Fruit fly (Drosophila melanogaster) whole organism, prepupa: ENCODE data around the gene CG42240.
A peak's percentile ranks its signal among the peaks of the same experiment; 100 is the strongest.

Experiments used
- CG10669 ChIP-seq: fragments of 200-800 bp; sonication (Bioruptor generic); optimal IDR thresholded peaks from 3 replicates; lab custom pipeline; 2018; ENCODE audit warnings: missing biosample characterization, mild to moderate bottlenecking, missing genetic modification characterization, moderate library complexity
- CG11294 ChIP-seq: fragments of 200-800 bp; sonication (Bioruptor generic); IDR thresholded peaks from 2 replicates; pipeline ENCODE4 v1.3.6; 2022; ENCODE audit warnings: missing biosample characterization, missing genetic modification characterization
- CG11762 ChIP-seq: fragments of 200-800 bp; sonication (Bioruptor generic); optimal IDR thresholded peaks from 3 replicates; lab custom pipeline; 2016; ENCODE audit warnings: missing biosample characterization, missing genetic modification characterization; ENCODE audit not compliant: insufficient read depth
- CG11902 ChIP-seq: fragments of 200-800 bp; sonication (Bioruptor generic); optimal IDR thresholded peaks from 3 replicates; lab custom pipeline; 2016; ENCODE audit warnings: missing biosample characterization, missing genetic modification characterization
- CG15336 ChIP-seq: fragments of 200-800 bp; sonication (Bioruptor generic); IDR thresholded peaks from 2 replicates; pipeline ENCODE4 v1.3.6; 2022; ENCODE audit warnings: missing biosample characterization, missing genetic modification characterization
- CG1621 ChIP-seq: fragments of 200-800 bp; sonication (Bioruptor generic); optimal IDR thresholded peaks from 3 replicates; lab custom pipeline; 2018; ENCODE audit warnings: missing biosample characterization, mild to moderate bottlenecking, missing genetic modification characterization
- CG31627 ChIP-seq: fragments of 200-800 bp; sonication (Bioruptor generic); optimal IDR thresholded peaks from 3 replicates; lab custom pipeline; 2016; ENCODE audit warnings: missing biosample characterization, missing genetic modification characterization
- CG32006 ChIP-seq: fragments of 200-800 bp; sonication (Bioruptor generic); optimal IDR thresholded peaks from 3 replicates; lab custom pipeline; 2017; ENCODE audit warnings: missing biosample characterization, mild to moderate bottlenecking, missing genetic modification characterization
- CG34406 ChIP-seq: fragments of 200-800 bp; sonication (Bioruptor generic); optimal IDR thresholded peaks from 3 replicates; lab custom pipeline; 2016; ENCODE audit warnings: missing biosample characterization, missing genetic modification characterization
- CG3919 ChIP-seq: fragments of 200-800 bp; sonication (Bioruptor generic); optimal IDR thresholded peaks from 3 replicates; lab custom pipeline; 2016; ENCODE audit warnings: missing biosample characterization, missing genetic modification characterization
- CG4318 ChIP-seq: fragments of 200-800 bp; sonication (Bioruptor generic); optimal IDR thresholded peaks from 3 replicates; lab custom pipeline; 2017; ENCODE audit warnings: missing biosample characterization, mild to moderate bottlenecking, missing genetic modification characterization
- CG6276 ChIP-seq: fragments of 200-800 bp; sonication (Bioruptor generic); optimal IDR thresholded peaks from 2 replicates; lab custom pipeline; 2017; ENCODE audit warnings: missing biosample characterization, mild to moderate bottlenecking, missing genetic modification characterization
- CG6792 ChIP-seq: fragments of 200-800 bp; sonication (Bioruptor generic); optimal IDR thresholded peaks from 3 replicates; lab custom pipeline; 2016; ENCODE audit warnings: missing biosample characterization, missing genetic modification characterization
- CG6808 ChIP-seq: fragments of 200-800 bp; sonication (Bioruptor generic); optimal IDR thresholded peaks from 3 replicates; lab custom pipeline; 2017; ENCODE audit warnings: missing biosample characterization, missing genetic modification characterization, mild to moderate bottlenecking, moderate library complexity, missing genetic modification reagents
- CG7368 ChIP-seq: fragments of 200-800 bp; sonication (Bioruptor generic); optimal IDR thresholded peaks from 3 replicates; lab custom pipeline; 2016; ENCODE audit warnings: missing biosample characterization, missing genetic modification characterization
- CG8119 ChIP-seq: fragments of 200-800 bp; sonication (Bioruptor generic); IDR thresholded peaks from 3 replicates; pipeline ENCODE4 v1.3.6; 2022; ENCODE audit warnings: missing biosample characterization, missing genetic modification characterization
- CG9139 ChIP-seq: fragments of 200-800 bp; sonication (Bioruptor generic); optimal IDR thresholded peaks from 3 replicates; lab custom pipeline; 2017; ENCODE audit warnings: missing biosample characterization, mild to moderate bottlenecking, missing genetic modification characterization
- Eip75B ChIP-seq: fragments of 200-800 bp; sonication (Bioruptor generic); optimal IDR thresholded peaks from 3 replicates; lab custom pipeline; 2016; ENCODE audit warnings: missing biosample characterization, missing genetic modification characterization
- Eip78C ChIP-seq: fragments of 200-800 bp; sonication (Bioruptor generic); peaks from one replicate; lab custom pipeline; 2016; ENCODE audit warnings: missing biosample characterization, missing genetic modification characterization
- Eip93F ChIP-seq: fragments of 200-800 bp; sonication (Bioruptor generic); optimal IDR thresholded peaks from 2 replicates; lab custom pipeline; 2016; ENCODE audit warnings: missing biosample characterization, mild to moderate bottlenecking, missing genetic modification characterization
- Ets21C ChIP-seq: fragments of 200-800 bp; sonication (Bioruptor generic); optimal IDR thresholded peaks from 3 replicates; lab custom pipeline; 2016; ENCODE audit warnings: missing biosample characterization, missing genetic modification characterization
- Ets96B ChIP-seq: fragments of 200-800 bp; optimal IDR thresholded peaks from 2 replicates; lab custom pipeline; 2019; ENCODE audit warnings: missing biosample characterization, mild to moderate bottlenecking, missing genetic modification characterization, moderate library complexity
- Gug ChIP-seq: fragments of 200-800 bp; sonication (Bioruptor generic); IDR thresholded peaks from 2 replicates; pipeline ENCODE4 v1.3.6; 2022; ENCODE audit warnings: missing biosample characterization, missing genetic modification characterization
- Hr38 ChIP-seq: sonication (Bioruptor generic); optimal IDR thresholded peaks from 2 replicates; lab custom pipeline; 2016; ENCODE audit warnings: missing biosample characterization, missing genetic modification characterization
- Hr4 ChIP-seq: fragments of 200-800 bp; sonication (Bioruptor generic); optimal IDR thresholded peaks from 3 replicates; lab custom pipeline; 2016; ENCODE audit warnings: missing biosample characterization, missing genetic modification characterization
- Lpt ChIP-seq: fragments of 200-800 bp; sonication (Bioruptor generic); optimal IDR thresholded peaks from 3 replicates; lab custom pipeline; 2016; ENCODE audit warnings: missing biosample characterization, missing genetic modification characterization
- Met ChIP-seq: fragments of 200-800 bp; sonication (Bioruptor generic); optimal IDR thresholded peaks from 3 replicates; lab custom pipeline; 2016; ENCODE audit warnings: missing biosample characterization, missing genetic modification characterization
- OdsH ChIP-seq: fragments of 200-800 bp; sonication (Bioruptor generic); optimal IDR thresholded peaks from 3 replicates; lab custom pipeline; 2016; ENCODE audit warnings: missing biosample characterization, missing genetic modification characterization
- Smox ChIP-seq: fragments of 200-800 bp; sonication (Bioruptor generic); optimal IDR thresholded peaks from 3 replicates; lab custom pipeline; 2016; ENCODE audit warnings: missing biosample characterization, missing genetic modification characterization
- Sox15 ChIP-seq: fragments of 200-800 bp; sonication (Bioruptor generic); optimal IDR thresholded peaks from 3 replicates; lab custom pipeline; 2016; ENCODE audit warnings: missing biosample characterization, missing genetic modification characterization
- achi ChIP-seq: fragments of 200-800 bp; sonication (Bioruptor generic); optimal IDR thresholded peaks from 3 replicates; lab custom pipeline; 2016; ENCODE audit warnings: missing biosample characterization, missing genetic modification characterization
- acj6 ChIP-seq: fragments of 200-800 bp; sonication (Bioruptor generic); optimal IDR thresholded peaks from 3 replicates; lab custom pipeline; 2016; ENCODE audit warnings: missing biosample characterization, missing genetic modification characterization
- dac ChIP-seq: fragments of 200-800 bp; sonication (Bioruptor generic); optimal IDR thresholded peaks from 2 replicates; lab custom pipeline; 2017; ENCODE audit warnings: missing biosample characterization, mild to moderate bottlenecking, missing genetic modification characterization
- dsx ChIP-seq: fragments of 200-800 bp; optimal IDR thresholded peaks from 3 replicates; lab custom pipeline; 2019; ENCODE audit warnings: missing biosample characterization, mild to moderate bottlenecking, missing genetic modification characterization, moderate library complexity; ENCODE audit not compliant: poor library complexity, severe bottlenecking
- eg ChIP-seq: fragments of 200-800 bp; sonication (Bioruptor generic); IDR thresholded peaks from 3 replicates; pipeline ENCODE4 v1.3.6; 2022; ENCODE audit warnings: missing biosample characterization, missing genetic modification characterization
- esn ChIP-seq: fragments of 200-800 bp; sonication (Bioruptor generic); optimal IDR thresholded peaks from 2 replicates; lab custom pipeline; 2016; ENCODE audit warnings: missing biosample characterization, mild to moderate bottlenecking, missing genetic modification characterization, moderate library complexity
- fd59A ChIP-seq: fragments of 200-800 bp; sonication (Bioruptor generic); optimal IDR thresholded peaks from 2 replicates; lab custom pipeline; 2017; ENCODE audit warnings: missing biosample characterization, mild to moderate bottlenecking, missing genetic modification characterization, missing genetic modification reagents
- fd85E ChIP-seq: fragments of 200-800 bp; sonication (Bioruptor generic); optimal IDR thresholded peaks from 3 replicates; lab custom pipeline; 2016; ENCODE audit warnings: missing biosample characterization, missing genetic modification characterization
- fkh ChIP-seq: fragments of 200-800 bp; sonication (Bioruptor generic); optimal IDR thresholded peaks from 3 replicates; lab custom pipeline; 2017; ENCODE audit warnings: missing biosample characterization, mild to moderate bottlenecking, missing genetic modification characterization, moderate library complexity
- lz ChIP-seq: fragments of 200-800 bp; sonication (Bioruptor generic); optimal IDR thresholded peaks from 3 replicates; lab custom pipeline; 2016; ENCODE audit warnings: missing biosample characterization, missing genetic modification characterization
- net ChIP-seq: fragments of 200-800 bp; sonication (Bioruptor generic); optimal IDR thresholded peaks from 3 replicates; lab custom pipeline; 2016; ENCODE audit warnings: missing biosample characterization, missing genetic modification characterization
- pdm3 ChIP-seq: fragments of 200-800 bp; sonication (Bioruptor generic); optimal IDR thresholded peaks from 3 replicates; lab custom pipeline; 2016; ENCODE audit warnings: missing biosample characterization, missing genetic modification characterization
- salr ChIP-seq, 2 experiments: fragments of 200-800 bp; sonication (Bioruptor generic); optimal IDR thresholded peaks; 3 replicates each; lab custom pipeline; 2016 to 2018; ENCODE audit warnings: missing biosample characterization in 2 of 2, missing genetic modification characterization in 2 of 2, mild to moderate bottlenecking in 1 of 2
- vri ChIP-seq: fragments of 200-800 bp; sonication (Bioruptor generic); optimal IDR thresholded peaks from 3 replicates; lab custom pipeline; 2016; ENCODE audit warnings: missing biosample characterization, mild to moderate bottlenecking, missing genetic modification characterization

The CG42240 gene

dm6 chrX:6295129-6295539, 35.5 kb upstream of the CG42240 start, which contains the start of the genes CG15891 and CG3815 (continued):
- TF ChIP-seq Hr38 (no peak), dsx (no peak), fkh (GFP tag; lab: Kevin White, UChicago) (no peak), CG6792 (GFP tag; lab: Kevin White, UChicago) (peak; percentile 17), fd85E (no peak), Lpt (GFP tag; lab: Kevin White, UChicago) (no peak), CG6808 (GFP tag; lab: Kevin White, UChicago) (no peak)

dm6 chrX:6301052-6301451, 29.6 kb upstream of the CG42240 start, which contains the start of gene CG12219:
Gene CG12219 (minus strand): TSS chrX:6301285.
- TF ChIP-seq CG4318 (GFP tag; lab: Kevin White, UChicago) (no peak), vri (GFP tag; lab: Kevin White, UChicago) (no peak), Eip78C (no peak), CG11294 (GFP tag; lab: Robert Waterston, UW) (no peak), CG15336 (GFP tag; lab: Robert Waterston, UW) (no peak), CG9139 (no peak), fkh (GFP tag; lab: Kevin White, UChicago) (no peak), fd85E (no peak), Eip93F (GFP tag; lab: Kevin White, UChicago) (no peak), CG8119 (no peak), CG32006 (GFP tag; lab: Kevin White, UChicago) (no peak), Smox (GFP tag; lab: Kevin White, UChicago) (no peak), CG6276 (GFP tag; lab: Kevin White, UChicago) (no peak), Ets21C (GFP tag; lab: Kevin White, UChicago) (no peak), Gug (GFP tag; lab: Robert Waterston, UW) (no peak), CG31627 (GFP tag; lab: Kevin White, UChicago) (no peak), acj6 (GFP tag; lab: Kevin White, UChicago) (no peak)
- TF ChIP-seq, all 60 proteins: peak for 0

- TF ChIP-seq Ets96B (no peak), CG6276 (GFP tag; lab: Kevin White, UChicago) (no peak), acj6 (GFP tag; lab: Kevin White, UChicago) (no peak), vri (GFP tag; lab: Kevin White, UChicago) (no peak), Eip78C (peak; percentile 15), Eip75B (GFP tag; lab: Kevin White, UChicago) (no peak), CG7368 (GFP tag; lab: Kevin White, UChicago) (no peak), Sox15 (GFP tag; lab: Kevin White, UChicago) (no peak), CG15336 (GFP tag; lab: Robert Waterston, UW) (0 out of 2 replicates have a peak, but pooled peaks have one; percentile 20), CG11294 (GFP tag; lab: Robert Waterston, UW) (no peak), CG1621 (tag; lab: Kevin White, UChicago) (no peak), Lpt (GFP tag; lab: Kevin White, UChicago) (no peak), CG10669 (no peak), CG6808 (GFP tag; lab: Kevin White, UChicago) (no peak), dac (peak; percentile 52), pdm3 (GFP tag; lab: Kevin White, UChicago) (peak; percentile 39), CG31627 (GFP tag; lab: Kevin White, UChicago) (no peak), fd59A (GFP tag; lab: Kevin White, UChicago) (no peak), achi (GFP tag; lab: Kevin White, UChicago) (no peak), lz (no peak), Hr4 (GFP tag; lab: Kevin White, UChicago) (peak; percentile 70), CG34406 (no peak), CG8119 (peak; percentile 61; the same call in 2 of the 3 replicates), fkh (GFP tag; lab: Kevin White, UChicago) (no peak), Gug (GFP tag; lab: Robert Waterston, UW) (no peak), CG11902 (GFP tag; lab: Kevin White, UChicago) (no peak), net (GFP tag; lab: Kevin White, UChicago) (no peak), salr (GFP tag; optimal IDR thresholded peaks at IDR 0.05; lab: Kevin White, UChicago) (no peak), OdsH (peak; percentile 5), Met (GFP tag; lab: Kevin White, UChicago) (no peak), Eip93F (GFP tag; lab: Kevin White, UChicago) (no peak), esn (no peak), CG3919 (GFP tag; lab: Kevin White, UChicago) (no peak), eg (GFP tag; lab: Robert Waterston, UW) (0 out of 3 replicates have a peak, but pooled peaks have one; percentile 8), CG11762 (no peak), CG32006 (GFP tag; lab: Kevin White, UChicago) (peak; percentile 74)
Measured at dm6 chrX:6303196-6303595, 27.4 kb upstream of the CG42240 start.
